Fruit fly (Drosophila melanogaster): ENCODE measurements around the gene RabGGTb.
A peak's percentile ranks its signal among the peaks of the same experiment; 100 is the strongest.

The RabGGTb gene

DNA sequence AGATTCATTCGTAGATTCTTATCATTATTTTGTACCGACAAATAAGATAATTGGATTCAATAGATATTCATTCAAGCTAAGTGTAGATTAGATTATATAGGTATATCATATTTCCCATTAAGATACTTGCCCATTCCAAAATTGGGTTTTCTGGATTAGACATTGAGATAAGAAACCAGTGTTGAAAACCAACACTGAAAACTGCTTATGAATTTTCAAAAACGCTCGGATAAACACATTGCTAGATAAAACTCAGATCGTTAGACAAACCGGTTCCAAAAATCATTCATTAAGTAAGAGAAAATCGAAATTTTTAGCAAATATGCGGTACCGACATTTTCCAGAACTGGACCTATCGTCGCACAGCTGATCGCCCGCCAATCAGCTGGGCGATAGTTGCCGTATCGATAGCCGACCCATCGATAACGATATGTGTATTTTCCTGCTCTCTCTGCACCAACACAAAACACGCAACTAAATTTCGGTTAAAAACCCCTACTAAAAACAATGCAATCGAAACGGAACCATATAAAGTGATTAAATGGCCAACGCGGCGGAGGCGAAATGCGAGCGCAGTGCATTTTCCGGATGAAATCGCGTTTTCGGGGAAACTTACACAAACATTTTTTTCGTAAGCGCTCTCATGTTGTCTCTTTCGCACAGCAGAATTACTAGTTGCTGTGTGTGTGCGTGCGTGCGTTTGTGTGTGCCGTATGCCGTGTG is 6.8 kb downstream of the RabGGTb start, which contains the start of the genes NTPase and lilli (continued):
- TF ChIP-seq CG8319 (GFP tag; optimal IDR thresholded peaks at IDR 0.05): peak; percentile 59
- TF ChIP-seq CG6854 (GFP tag; optimal IDR thresholded peaks at IDR 0.05): no peak
- peak; percentile 55 for TF ChIP-seq CG11762 (GFP tag; optimal IDR thresholded peaks at IDR 0.05; ENCODE audit: insufficient read depth)
- peak; percentile 72 for TF ChIP-seq CG31627 (GFP tag; optimal IDR thresholded peaks at IDR 0.05)
- TF ChIP-seq CG6808 (GFP tag; optimal IDR thresholded peaks at IDR 0.05): peak; percentile 1
- no peak for TF ChIP-seq spab (GFP tag; optimal IDR thresholded peaks at IDR 0.05)
- TF ChIP-seq CG11902 (GFP tag; optimal IDR thresholded peaks at IDR 0.05): peak; percentile 20
- no peak for TF ChIP-seq Lpt (GFP tag; optimal IDR thresholded peaks at IDR 0.05)
- TF ChIP-seq Sox14 (GFP tag; optimal IDR thresholded peaks at IDR 0.05): peak; percentile 10
- TF ChIP-seq CG9139 (GFP tag; optimal IDR thresholded peaks at IDR 0.05): no peak
- TF ChIP-seq salr (GFP tag; optimal IDR thresholded peaks at IDR 0.05): peak in 1 of 2 experiments; percentile 64
- no peak for TF ChIP-seq CG32006 (GFP tag; optimal IDR thresholded peaks at IDR 0.05)
- TF ChIP-seq OdsH (GFP tag; optimal IDR thresholded peaks at IDR 0.05): peak; percentile 56
- peak; percentile 70 for TF ChIP-seq esn (GFP tag; optimal IDR thresholded peaks at IDR 0.05)

DNA sequence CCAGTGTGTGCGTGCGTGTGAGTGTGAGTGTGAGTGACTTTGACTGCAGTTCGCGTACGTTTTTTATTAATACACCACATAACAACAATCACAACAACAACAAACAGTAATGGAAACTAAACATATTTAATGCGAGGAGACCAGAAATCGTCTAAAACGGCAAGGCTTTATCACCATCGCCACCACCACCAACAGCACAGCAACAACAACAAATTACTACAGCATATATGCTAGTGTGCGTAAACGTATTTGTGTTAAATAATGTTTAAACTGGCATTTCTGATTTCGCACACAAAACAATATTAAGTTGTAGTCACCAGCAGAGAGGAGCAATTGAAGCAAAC is 7.3 kb downstream of the RabGGTb start:
- TF ChIP-seq lz (GFP tag; optimal IDR thresholded peaks at IDR 0.05) (no peak), svp (GFP tag) (peak; percentile 28)

- TF ChIP-seq svp (GFP tag) (no peak), Smox (GFP tag; optimal IDR thresholded peaks at IDR 0.05) (no peak), CG10631 (GFP tag; optimal IDR thresholded peaks at IDR 0.05) (no peak), Hr39 (GFP tag; optimal IDR thresholded peaks at IDR 0.05) (no peak), CG6163 (GFP tag; IDR thresholded peaks at IDR 0.05) (peak; percentile 52; the same call in 2 of the 3 replicates), net (GFP tag; optimal IDR thresholded peaks at IDR 0.05) (peak; percentile 17), Hr4 (GFP tag; optimal IDR thresholded peaks at IDR 0.05) (no peak), CG1621 (tag; optimal IDR thresholded peaks at IDR 0.05) (peak; percentile 24), dsx (GFP tag; optimal IDR thresholded peaks at IDR 0.05; ENCODE audit: poor library complexity, severe bottlenecking) (peak; percentile 62), CG8319 (GFP tag; optimal IDR thresholded peaks at IDR 0.05) (no peak), Sox102F (GFP tag; optimal IDR thresholded peaks at IDR 0.05) (peak; percentile 41), spab (GFP tag; optimal IDR thresholded peaks at IDR 0.05) (peak; percentile 25), CG7368 (GFP tag; optimal IDR thresholded peaks at IDR 0.05) (no peak), CG16779 (tag; optimal IDR thresholded peaks at IDR 0.05) (no peak), dac (GFP tag; optimal IDR thresholded peaks at IDR 0.05) (peak; percentile 20), CG11902 (GFP tag; optimal IDR thresholded peaks at IDR 0.05) (no peak), Sox14 (GFP tag; optimal IDR thresholded peaks at IDR 0.05) (no peak), fd59A (GFP tag; optimal IDR thresholded peaks at IDR 0.05) (no peak), CG6808 (GFP tag; optimal IDR thresholded peaks at IDR 0.05) (peak; percentile 65), Eip93F (GFP tag; optimal IDR thresholded peaks at IDR 0.05) (peak; percentile 13), CG8632 (GFP tag; optimal IDR thresholded peaks at IDR 0.05) (no peak), CG15336 (GFP tag; IDR thresholded peaks at IDR 0.05) (peak; percentile 52; the same call in 1 of the 2 replicates), CG34406 (GFP tag; optimal IDR thresholded peaks at IDR 0.05) (no peak), fd85E (GFP tag; optimal IDR thresholded peaks at IDR 0.05) (no peak), Hr38 (GFP tag; optimal IDR thresholded peaks at IDR 0.05) (no peak), eg (GFP tag; IDR thresholded peaks at IDR 0.05) (peak; percentile 58; the same call in 2 of the 3 replicates), Met (GFP tag; optimal IDR thresholded peaks at IDR 0.05) (no peak), OdsH (GFP tag; optimal IDR thresholded peaks at IDR 0.05) (no peak), Lpt (GFP tag; optimal IDR thresholded peaks at IDR 0.05) (no peak), CG6854 (GFP tag; optimal IDR thresholded peaks at IDR 0.05) (peak; percentile 47), CG8119 (GFP tag; IDR thresholded peaks at IDR 0.05) (no peak; the same call in 1 of the 3 replicates), Ets21C (GFP tag; optimal IDR thresholded peaks at IDR 0.05) (no peak), CG32006 (GFP tag; optimal IDR thresholded peaks at IDR 0.05) (no peak), CG11762 (GFP tag; optimal IDR thresholded peaks at IDR 0.05; ENCODE audit: insufficient read depth) (no peak), CG31627 (GFP tag; optimal IDR thresholded peaks at IDR 0.05) (no peak), esn (GFP tag; optimal IDR thresholded peaks at IDR 0.05) (no peak), CG11294 (GFP tag; IDR thresholded peaks at IDR 0.05) (no peak), topi (GFP tag; optimal IDR thresholded peaks at IDR 0.05) (no peak), lz (GFP tag; optimal IDR thresholded peaks at IDR 0.05) (no peak), vri (GFP tag; optimal IDR thresholded peaks at IDR 0.05) (peak; percentile 23)
Observed at dm6 chr2L:2886613-2887537, 8.0 kb downstream of the RabGGTb start.

All from whole organism, prepupa.